Worm (Caenorhabditis elegans) whole organism, L1 larva: ENCODE results near the gene his-8.

Experiments used
- ama-1 ChIP-seq: fragments of 150-350 bp; optimal IDR thresholded peaks from 2 replicates; lab custom pipeline; 2014
- ceh-88 ChIP-seq: fragments of 200-800 bp; sonication (Bioruptor generic); IDR thresholded peaks from 2 replicates; pipeline ENCODE4 v1.3.6; 2022; ENCODE audit warnings: missing genetic modification characterization, missing compliant biosample characterization
- fos-1 ChIP-seq: fragments of 150-350 bp; optimal IDR thresholded peaks from 2 replicates; lab custom pipeline; 2014; ENCODE audit warnings: missing biosample characterization, missing genetic modification characterization
- jun-1 ChIP-seq: fragments of 150-350 bp; optimal IDR thresholded peaks from 2 replicates; lab custom pipeline; 2014; ENCODE audit warnings: missing biosample characterization, missing genetic modification reagents, missing genetic modification characterization
- lin-35 ChIP-seq, 2 experiments: fragments of 150-350 bp; optimal IDR thresholded peaks; 2 replicates each; lab custom pipeline; 2014; ENCODE audit warnings: missing biosample characterization in 2 of 2, missing genetic modification characterization in 2 of 2, missing genetic modification reagents in 2 of 2
- nhr-237 ChIP-seq: fragments of 150-350 bp; optimal IDR thresholded peaks from 2 replicates; lab custom pipeline; 2014; ENCODE audit warnings: missing biosample characterization, missing genetic modification characterization
- skn-1 ChIP-seq: fragments of 150-350 bp; optimal IDR thresholded peaks from 2 replicates; lab custom pipeline; 2014; ENCODE audit warnings: missing biosample characterization, missing genetic modification characterization
- unc-130 ChIP-seq: fragments of 150-350 bp; optimal IDR thresholded peaks from 2 replicates; lab custom pipeline; 2017; ENCODE audit warnings: missing biosample characterization, missing genetic modification characterization, inconsistent platforms
- unc-62 ChIP-seq: fragments of 150-350 bp; optimal IDR thresholded peaks from 2 replicates; lab custom pipeline; 2014; ENCODE audit warnings: missing biosample characterization, missing genetic modification reagents, missing genetic modification characterization
- ztf-11 ChIP-seq, 2 experiments: sonication (generic microtip); optimal IDR thresholded peaks; 2 replicates each; lab custom pipeline; 2016 to 2017; ENCODE audit warnings: missing genetic modification characterization in 2 of 2, missing biosample characterization in 1 of 2, missing compliant biosample characterization in 1 of 2

- TF ChIP-seq unc-130 (tag; lab: Kevin White, UChicago) (no peak), fos-1 (tag; lab: Kevin White, UChicago) (no peak), skn-1 (tag; lab: Kevin White, UChicago) (no peak), ceh-88 (GFP tag; lab: Robert Waterston, UW) (no peak), unc-62 (GFP tag; lab: Kevin White, UChicago) (no peak), ama-1 (lab: Kevin White, UChicago) (no peak), jun-1 (tag; lab: Kevin White, UChicago) (no peak), ztf-11 (tag; optimal IDR thresholded peaks at IDR 0.05; lab: Kevin White, UChicago) (no peak), lin-35 (GFP tag; optimal IDR thresholded peaks at IDR 0.05; lab: Kevin White, UChicago) (no peak), nhr-237 (tag; lab: Kevin White, UChicago) (no peak)
These were observed 23.1 kb upstream of the his-8 start for ce11 chrV:8555955-8556354.
